Worm (Caenorhabditis elegans) whole organism, L1 larva: ENCODE data around the gene T04F8.8.

ENCODE experiments used
- C04F5.9 ChIP-seq: sonication (generic microtip); optimal IDR thresholded peaks from 2 replicates; lab custom pipeline; 2016; ENCODE audit warnings: missing genetic modification characterization, missing compliant biosample characterization
- C16A3.4 ChIP-seq: fragments of 150-350 bp; optimal IDR thresholded peaks from 2 replicates; lab custom pipeline; 2014; ENCODE audit warnings: missing biosample characterization, missing genetic modification characterization
- F16B12.6 ChIP-seq: fragments of 150-350 bp; optimal IDR thresholded peaks from 2 replicates; lab custom pipeline; 2014; ENCODE audit warnings: missing biosample characterization, missing genetic modification characterization
- Y116A8C.19 ChIP-seq: sonication (generic microtip); optimal IDR thresholded peaks from 2 replicates; lab custom pipeline; 2016; ENCODE audit warnings: missing compliant biosample characterization, missing genetic modification characterization, borderline replicate concordance
- aha-1 ChIP-seq: fragments of 150-350 bp; optimal IDR thresholded peaks from 2 replicates; lab custom pipeline; 2014; ENCODE audit warnings: missing biosample characterization, missing genetic modification characterization
- alr-1 ChIP-seq: fragments of 200-800 bp; sonication (Bioruptor generic); optimal IDR thresholded peaks from 2 replicates; lab custom pipeline; 2018; ENCODE audit warnings: borderline replicate concordance, mild to moderate bottlenecking, missing genetic modification characterization, missing compliant biosample characterization
- ama-1 ChIP-seq: fragments of 150-350 bp; optimal IDR thresholded peaks from 2 replicates; lab custom pipeline; 2014
- ceh-63 ChIP-seq: fragments of 200-800 bp; sonication (Bioruptor generic); optimal IDR thresholded peaks from 2 replicates; lab custom pipeline; 2018; ENCODE audit warnings: mild to moderate bottlenecking, missing genetic modification characterization, missing compliant biosample characterization
- ceh-8 ChIP-seq: fragments of 200-800 bp; sonication (Bioruptor generic); optimal IDR thresholded peaks from 2 replicates; lab custom pipeline; 2018; ENCODE audit warnings: mild to moderate bottlenecking, missing genetic modification characterization, moderate library complexity, missing compliant biosample characterization
- ceh-82 ChIP-seq, 3 experiments: fragments of 150-350 bp in 1 of 3; sonication (generic microtip) in 2 of 3; optimal IDR thresholded peaks; 2 replicates each; lab custom pipeline; 2014 to 2017; ENCODE audit warnings: missing biosample characterization in 3 of 3, missing genetic modification characterization in 3 of 3
- ces-1 ChIP-seq: fragments of 150-350 bp; optimal IDR thresholded peaks from 2 replicates; lab custom pipeline; 2014; ENCODE audit warnings: missing biosample characterization, missing genetic modification reagents, missing genetic modification characterization
- dpl-1 ChIP-seq, 3 experiments: fragments of 150-350 bp in 2 of 3; sonication (generic microtip) in 1 of 3; optimal IDR thresholded peaks; 2 replicates each; lab custom pipeline; 2014 to 2017; ENCODE audit warnings: missing biosample characterization in 3 of 3, missing genetic modification characterization in 3 of 3, missing genetic modification reagents in 3 of 3
- elt-2 ChIP-seq: sonication (generic microtip); optimal IDR thresholded peaks from 2 replicates; lab custom pipeline; 2016; ENCODE audit warnings: missing genetic modification characterization, mild to moderate bottlenecking, inconsistent platforms, missing compliant biosample characterization, missing genetic modification reagents
- elt-3 ChIP-seq, 6 experiments: fragments of 150-350 bp in 1 of 6; sonication (generic microtip); optimal IDR thresholded peaks; 2 replicates each; lab custom pipeline; 2017 to 2018; ENCODE audit warnings: missing biosample characterization in 6 of 6, missing genetic modification characterization in 6 of 6, inconsistent platforms in 1 of 6
- ets-5 ChIP-seq: fragments of 200-800 bp; sonication (Bioruptor generic); IDR thresholded peaks from 2 replicates; pipeline ENCODE4 v1.3.6; 2022; ENCODE audit warnings: missing genetic modification characterization, missing compliant biosample characterization
- fkh-10 ChIP-seq: sonication (generic microtip); optimal IDR thresholded peaks from 2 replicates; lab custom pipeline; 2017; ENCODE audit warnings: missing biosample characterization, missing genetic modification reagents, missing genetic modification characterization
- hpl-2 ChIP-seq: fragments of 150-350 bp; optimal IDR thresholded peaks from 2 replicates; lab custom pipeline; 2014; ENCODE audit warnings: missing biosample characterization, missing genetic modification reagents, missing genetic modification characterization
- irx-1 ChIP-seq: sonication (generic microtip); optimal IDR thresholded peaks from 2 replicates; lab custom pipeline; 2016; ENCODE audit warnings: missing genetic modification characterization, missing compliant biosample characterization
- jun-1 ChIP-seq: fragments of 150-350 bp; optimal IDR thresholded peaks from 2 replicates; lab custom pipeline; 2014; ENCODE audit warnings: missing biosample characterization, missing genetic modification reagents, missing genetic modification characterization
- lin-14 ChIP-seq: fragments of 200-800 bp; sonication (Bioruptor generic); optimal IDR thresholded peaks from 2 replicates; lab custom pipeline; 2018; ENCODE audit warnings: mild to moderate bottlenecking, missing genetic modification characterization, moderate library complexity, missing compliant biosample characterization
- lin-15B ChIP-seq: fragments of 150-350 bp; sonication (generic microtip); optimal IDR thresholded peaks from 3 replicates; lab custom pipeline; 2014; ENCODE audit warnings: missing biosample characterization, missing genetic modification characterization
- lin-35 ChIP-seq, 2 experiments: fragments of 150-350 bp; optimal IDR thresholded peaks; 2 replicates each; lab custom pipeline; 2014; ENCODE audit warnings: missing biosample characterization in 2 of 2, missing genetic modification characterization in 2 of 2, missing genetic modification reagents in 2 of 2
- lir-3 ChIP-seq: sonication (generic microtip); optimal IDR thresholded peaks from 2 replicates; lab custom pipeline; 2016; ENCODE audit warnings: mild to moderate bottlenecking, missing genetic modification characterization, moderate library complexity, missing compliant biosample characterization; ENCODE audit not compliant: poor library complexity
- mab-9 ChIP-seq: fragments of 200-800 bp; sonication (Bioruptor generic); IDR thresholded peaks from 2 replicates; pipeline ENCODE4 v1.3.6; 2022; ENCODE audit warnings: missing genetic modification reagents, missing genetic modification characterization, missing compliant biosample characterization
- mdl-1 ChIP-seq, 2 experiments: fragments of 150-350 bp; optimal IDR thresholded peaks; 2 replicates each; lab custom pipeline; 2014 to 2017; ENCODE audit warnings: missing biosample characterization in 2 of 2, missing genetic modification characterization in 2 of 2, inconsistent platforms in 1 of 2
- mep-1 ChIP-seq: fragments of 150-350 bp; optimal IDR thresholded peaks from 2 replicates; lab custom pipeline; 2014; ENCODE audit warnings: missing biosample characterization, missing genetic modification characterization
- nhr-11 ChIP-seq: fragments of 150-350 bp; optimal IDR thresholded peaks from 2 replicates; lab custom pipeline; 2014; ENCODE audit warnings: missing biosample characterization, missing genetic modification characterization
- nhr-12 ChIP-seq: sonication (generic microtip); optimal IDR thresholded peaks from 2 replicates; lab custom pipeline; 2017; ENCODE audit warnings: missing biosample characterization, missing genetic modification characterization
- nhr-19 ChIP-seq: fragments of 200-800 bp; sonication (Bioruptor generic); conservative IDR thresholded peaks from 2 replicates; pipeline ENCODE4 v1.3.6; 2022; ENCODE audit warnings: missing genetic modification characterization, missing compliant biosample characterization
- nhr-20 ChIP-seq: sonication (generic microtip); optimal IDR thresholded peaks from 2 replicates; lab custom pipeline; 2016; ENCODE audit warnings: mild to moderate bottlenecking, missing genetic modification characterization, missing compliant biosample characterization
- nhr-237 ChIP-seq: fragments of 150-350 bp; optimal IDR thresholded peaks from 2 replicates; lab custom pipeline; 2014; ENCODE audit warnings: missing biosample characterization, missing genetic modification characterization
- nhr-28 ChIP-seq: fragments of 150-350 bp; optimal IDR thresholded peaks from 2 replicates; lab custom pipeline; 2014; ENCODE audit warnings: missing biosample characterization, missing genetic modification characterization
- nhr-47 ChIP-seq: sonication (generic microtip); optimal IDR thresholded peaks from 2 replicates; lab custom pipeline; 2016; ENCODE audit warnings: mild to moderate bottlenecking, missing genetic modification characterization, moderate library complexity, missing compliant biosample characterization
- nhr-71 ChIP-seq: sonication (generic microtip); optimal IDR thresholded peaks from 2 replicates; lab custom pipeline; 2016; ENCODE audit warnings: mild to moderate bottlenecking, missing genetic modification characterization, moderate library complexity, missing compliant biosample characterization
- nhr-76 ChIP-seq: sonication (generic microtip); optimal IDR thresholded peaks from 2 replicates; lab custom pipeline; 2017; ENCODE audit warnings: missing biosample characterization, missing genetic modification characterization
- nhr-85 ChIP-seq: sonication (generic microtip); peaks from one replicate; lab custom pipeline; 2016; ENCODE audit warnings: missing genetic modification characterization, inconsistent platforms, missing compliant biosample characterization
- nhr-90 ChIP-seq: sonication (generic microtip); optimal IDR thresholded peaks from 2 replicates; lab custom pipeline; 2016; ENCODE audit warnings: mild to moderate bottlenecking, missing genetic modification characterization, missing compliant biosample characterization; ENCODE audit not compliant: poor library complexity
- pqm-1 ChIP-seq: sonication (generic microtip); optimal IDR thresholded peaks from 3 replicates; lab custom pipeline; 2017; ENCODE audit warnings: missing biosample characterization, missing genetic modification characterization
- rnt-1 ChIP-seq: sonication (generic microtip); optimal IDR thresholded peaks from 2 replicates; lab custom pipeline; 2016; ENCODE audit warnings: mild to moderate bottlenecking, missing genetic modification characterization, moderate library complexity, missing compliant biosample characterization
- skn-1 ChIP-seq: fragments of 150-350 bp; optimal IDR thresholded peaks from 2 replicates; lab custom pipeline; 2014; ENCODE audit warnings: missing biosample characterization, missing genetic modification characterization
- snpc-4 ChIP-seq: fragments of 150-350 bp; optimal IDR thresholded peaks from 2 replicates; lab custom pipeline; 2014; ENCODE audit warnings: missing biosample characterization, missing genetic modification characterization
- sup-37 ChIP-seq: fragments of 200-800 bp; sonication (Bioruptor generic); optimal IDR thresholded peaks from 2 replicates; lab custom pipeline; 2018; ENCODE audit warnings: mild to moderate bottlenecking, missing genetic modification characterization, missing compliant biosample characterization
- swsn-7 ChIP-seq: sonication (generic microtip); optimal IDR thresholded peaks from 2 replicates; lab custom pipeline; 2016; ENCODE audit warnings: missing genetic modification characterization, missing compliant biosample characterization
- tbx-2 ChIP-seq: sonication (generic microtip); optimal IDR thresholded peaks from 2 replicates; lab custom pipeline; 2016; ENCODE audit warnings: missing genetic modification characterization, missing compliant biosample characterization
- tlp-1 ChIP-seq: fragments of 150-350 bp; optimal IDR thresholded peaks from 2 replicates; lab custom pipeline; 2014; ENCODE audit warnings: missing biosample characterization, missing genetic modification characterization
- vab-15 ChIP-seq: sonication (generic microtip); optimal IDR thresholded peaks from 2 replicates; lab custom pipeline; 2017; ENCODE audit warnings: missing genotype, mild to moderate bottlenecking, missing genetic modification characterization, missing compliant biosample characterization
- xbp-1 ChIP-seq: sonication (generic microtip); optimal IDR thresholded peaks from 2 replicates; lab custom pipeline; 2016; ENCODE audit warnings: missing genetic modification characterization, missing compliant biosample characterization
- ztf-4 ChIP-seq: fragments of 150-350 bp; optimal IDR thresholded peaks from 2 replicates; lab custom pipeline; 2014; ENCODE audit warnings: missing biosample characterization, missing genetic modification characterization

The T04F8.8 gene

ce11 chrX:11661625-11662024 is 14.4 kb downstream of the T04F8.8 start, which contains the start of gene sfxn-1.5 (continued):
- TF ChIP-seq hpl-2 (GFP tag; lab: Kevin White, UChicago) (peak; percentile 0), nhr-20 (peak; percentile 69), aha-1 (tag; lab: Kevin White, UChicago) (no peak), lin-15B (no peak), snpc-4 (tag; lab: Kevin White, UChicago) (no peak), tlp-1 (tag; lab: Kevin White, UChicago) (no peak), dpl-1 (GFP tag; optimal IDR thresholded peaks at IDR 0.05; lab: Kevin White, UChicago) (no peak), ceh-63 (GFP tag; lab: Kevin White, UChicago) (no peak), nhr-237 (tag; lab: Kevin White, UChicago) (no peak), mab-9 (GFP tag; lab: Robert Waterston, UW) (no peak), C16A3.4 (tag; lab: Kevin White, UChicago) (no peak), lin-14 (peak; percentile 43), nhr-12 (tag; lab: Kevin White, UChicago) (no peak), ceh-8 (GFP tag; lab: Kevin White, UChicago) (no peak), elt-2 (tag; lab: Kevin White, UChicago) (peak; percentile 94), nhr-71 (peak; percentile 47), fkh-10 (GFP tag; lab: Kevin White, UChicago) (no peak), irx-1 (tag; lab: Kevin White, UChicago) (no peak), F16B12.6 (tag; lab: Kevin White, UChicago) (no peak), elt-3 (tag; optimal IDR thresholded peaks at IDR 0.05; lab: Kevin White, UChicago) (peak; percentile 53 to 90 (median 68)), nhr-11 (tag; lab: Kevin White, UChicago) (no peak), Y116A8C.19 (no peak), nhr-47 (tag; lab: Kevin White, UChicago) (no peak), nhr-90 (tag; lab: Kevin White, UChicago) (peak; percentile 38), ztf-4 (tag; lab: Kevin White, UChicago) (no peak), nhr-85 (tag; lab: Kevin White, UChicago) (peak; percentile 74), sup-37 (GFP tag; lab: Kevin White, UChicago) (no peak), nhr-76 (tag; lab: Kevin White, UChicago) (no peak), ama-1 (no peak), lir-3 (tag; lab: Kevin White, UChicago) (no peak)

- TF ChIP-seq mab-9 (GFP tag; lab: Robert Waterston, UW) = no peak
- TF ChIP-seq mdl-1 (tag; optimal IDR thresholded peaks at IDR 0.05; lab: Kevin White, UChicago) = peak in 1 of 2 experiments; percentile 74
- TF ChIP-seq lin-14 = peak; percentile 15
- no peak for TF ChIP-seq mep-1
- no peak for TF ChIP-seq nhr-28 (tag; lab: Kevin White, UChicago)
- no peak for TF ChIP-seq elt-2 (tag; lab: Kevin White, UChicago)
- TF ChIP-seq nhr-90 (tag; lab: Kevin White, UChicago) = no peak
- TF ChIP-seq alr-1 = no peak
- TF ChIP-seq lin-35 (GFP tag; optimal IDR thresholded peaks at IDR 0.05; lab: Kevin White, UChicago) = no peak
- no peak for TF ChIP-seq snpc-4 (tag; lab: Kevin White, UChicago)
- no peak for TF ChIP-seq vab-15 (tag; lab: Kevin White, UChicago)
- TF ChIP-seq ceh-63 (GFP tag; lab: Kevin White, UChicago) = no peak
- peak; percentile 9 for TF ChIP-seq tbx-2 (tag; lab: Kevin White, UChicago)
- TF ChIP-seq xbp-1 (tag; lab: Kevin White, UChicago) = no peak
- TF ChIP-seq nhr-19 (GFP tag; lab: Robert Waterston, UW) = no peak
- TF ChIP-seq F16B12.6 (tag; lab: Kevin White, UChicago) = no peak
- TF ChIP-seq pqm-1 = no peak
- no peak for TF ChIP-seq ceh-82 (tag; optimal IDR thresholded peaks at IDR 0.05; lab: Kevin White, UChicago)
- TF ChIP-seq ces-1 (GFP tag; lab: Kevin White, UChicago) = no peak
- no peak for TF ChIP-seq rnt-1 (tag; lab: Kevin White, UChicago)
- TF ChIP-seq nhr-85 (tag; lab: Kevin White, UChicago) = peak; percentile 0
- TF ChIP-seq skn-1 (tag; lab: Kevin White, UChicago) = peak; percentile 4
- no peak for TF ChIP-seq hpl-2 (GFP tag; lab: Kevin White, UChicago)
- TF ChIP-seq C04F5.9 (tag; lab: Kevin White, UChicago) = no peak
- no peak for TF ChIP-seq swsn-7
- no peak for TF ChIP-seq ets-5 (GFP tag; lab: Robert Waterston, UW)
- no peak for TF ChIP-seq jun-1 (tag; lab: Kevin White, UChicago)
Measured at ce11 chrX:11662069-11662468, 14.8 kb downstream of the T04F8.8 start.
